Worm (Caenorhabditis elegans): Measurements from ENCODE around the gene jmjd-4.
A peak's percentile ranks its signal among the peaks of the same experiment; 100 is the strongest.

The jmjd-4 gene

DNA sequence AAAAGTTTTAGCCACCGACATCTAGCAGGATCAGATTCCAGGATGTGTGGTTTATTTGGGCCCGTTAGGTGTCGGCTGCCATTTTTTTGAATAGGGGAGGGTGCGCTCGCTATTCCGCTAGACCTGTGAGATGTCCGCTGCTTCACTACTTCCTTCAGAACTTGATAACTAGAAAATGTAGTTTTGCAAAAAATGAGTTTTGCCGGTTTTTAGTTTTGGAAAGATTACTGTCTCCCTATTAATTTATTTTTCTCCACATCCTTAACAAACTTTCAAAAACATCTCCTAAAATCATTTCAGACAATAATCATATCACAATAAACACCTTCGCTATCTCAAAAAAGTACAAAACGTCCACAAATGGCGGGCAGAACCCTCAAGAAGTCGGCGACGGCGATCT lies 39.0 kb downstream of the jmjd-4 start, which contains the start of gene vglu-2:
Gene vglu-2 (plus strand): TSS at position 301 of the 400 bp plus-strand sequence.
- TF ChIP-seq him-1 (tag; optimal IDR thresholded peaks at IDR 0.05) (no peak), dao-5 (tag; optimal IDR thresholded peaks at IDR 0.05) (no peak), W03F9.2 (tag; optimal IDR thresholded peaks at IDR 0.05) (no peak)

DNA sequence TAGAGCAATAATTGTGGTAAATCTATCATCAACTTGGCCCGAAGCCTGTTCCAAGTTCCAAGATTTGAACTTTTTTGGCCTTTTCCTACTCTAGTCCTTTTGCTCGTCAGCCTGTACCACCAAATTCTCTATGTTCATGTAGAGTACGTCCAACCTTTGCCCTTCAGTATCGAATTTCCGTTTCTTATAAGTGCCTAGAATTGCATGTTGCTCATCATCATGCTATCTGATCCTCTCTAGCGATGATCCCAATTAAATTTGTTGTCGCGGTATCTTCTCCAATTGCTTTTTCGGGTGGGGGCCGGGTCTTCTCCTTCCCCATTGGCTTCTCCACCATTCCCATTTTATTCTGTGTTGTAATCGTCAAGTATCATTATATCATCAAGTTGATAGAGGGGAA lies 39.9 kb downstream of the jmjd-4 start:
- TF ChIP-seq him-1 (tag; optimal IDR thresholded peaks at IDR 0.05), result no peak
- TF ChIP-seq W03F9.2 (tag; optimal IDR thresholded peaks at IDR 0.05), result no peak
- no peak for TF ChIP-seq dao-5 (tag; optimal IDR thresholded peaks at IDR 0.05)

DNA sequence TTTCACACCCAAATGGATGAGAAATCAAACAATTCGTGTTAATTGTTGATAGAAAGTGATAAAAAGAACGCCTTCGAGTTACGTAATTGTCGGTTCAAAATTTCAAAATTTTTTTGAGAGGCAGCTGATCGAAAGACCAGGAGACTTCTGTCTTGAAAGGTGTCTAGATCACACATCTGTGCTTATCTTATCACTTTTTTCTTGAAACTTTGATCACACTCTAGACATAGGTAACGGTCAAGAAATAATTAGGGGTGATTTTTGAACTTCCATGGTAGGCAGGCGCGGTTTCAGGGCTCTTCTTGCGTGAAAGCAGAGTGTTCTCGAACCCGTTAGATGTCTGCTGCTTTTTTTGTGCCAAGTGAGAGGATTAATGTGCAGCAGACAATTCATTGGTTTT lies 40.5 kb downstream of the jmjd-4 start:
- TF ChIP-seq W03F9.2 (tag; optimal IDR thresholded peaks at IDR 0.05), result no peak
- no peak for TF ChIP-seq dao-5 (tag; optimal IDR thresholded peaks at IDR 0.05)
- no peak for TF ChIP-seq him-1 (tag; optimal IDR thresholded peaks at IDR 0.05)

DNA sequence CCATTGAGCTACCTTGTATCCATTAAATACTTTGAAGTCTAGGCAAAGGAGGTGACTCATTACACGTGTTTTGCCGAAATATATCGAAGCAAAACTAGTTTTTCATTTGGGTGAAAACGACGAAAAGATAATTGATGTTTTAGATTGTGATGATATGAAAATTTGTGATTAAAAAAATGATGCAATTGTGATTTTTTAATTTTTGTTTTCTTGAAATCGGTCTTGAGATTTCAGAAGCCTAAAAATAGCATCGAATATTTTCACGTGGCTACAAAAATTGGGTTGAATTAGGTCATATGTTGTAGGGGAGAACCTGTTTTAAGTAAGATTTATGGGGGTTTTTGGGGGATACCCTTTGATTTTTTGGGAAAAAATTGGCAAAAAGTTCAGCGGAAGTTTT lies 43.3 kb downstream of the jmjd-4 start:
- no peak for TF ChIP-seq W03F9.2 (tag; optimal IDR thresholded peaks at IDR 0.05)
- TF ChIP-seq him-1 (tag; optimal IDR thresholded peaks at IDR 0.05), result no peak

DNA sequence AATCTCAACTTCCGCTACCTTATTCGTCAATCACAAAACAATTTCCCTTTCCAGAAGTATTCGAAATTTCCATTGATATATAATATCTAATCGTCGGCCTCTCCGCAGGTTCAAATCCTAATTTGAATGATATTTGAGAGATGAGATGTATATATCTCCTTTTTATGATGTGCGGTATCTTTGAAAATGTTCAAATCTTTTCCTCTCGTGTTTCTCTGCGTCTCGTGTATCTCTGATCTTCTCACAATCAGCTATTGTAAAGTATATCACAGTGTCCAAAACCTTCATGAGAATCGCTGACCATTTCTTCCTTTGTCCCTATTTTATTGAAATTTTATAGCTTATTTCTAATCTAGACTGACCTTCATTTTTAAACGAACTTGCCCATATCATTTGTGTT lies 44.0 kb downstream of the jmjd-4 start:
- TF ChIP-seq dao-5 (tag; optimal IDR thresholded peaks at IDR 0.05) (no peak), him-1 (tag; optimal IDR thresholded peaks at IDR 0.05) (no peak), W03F9.2 (tag; optimal IDR thresholded peaks at IDR 0.05) (no peak)

DNA sequence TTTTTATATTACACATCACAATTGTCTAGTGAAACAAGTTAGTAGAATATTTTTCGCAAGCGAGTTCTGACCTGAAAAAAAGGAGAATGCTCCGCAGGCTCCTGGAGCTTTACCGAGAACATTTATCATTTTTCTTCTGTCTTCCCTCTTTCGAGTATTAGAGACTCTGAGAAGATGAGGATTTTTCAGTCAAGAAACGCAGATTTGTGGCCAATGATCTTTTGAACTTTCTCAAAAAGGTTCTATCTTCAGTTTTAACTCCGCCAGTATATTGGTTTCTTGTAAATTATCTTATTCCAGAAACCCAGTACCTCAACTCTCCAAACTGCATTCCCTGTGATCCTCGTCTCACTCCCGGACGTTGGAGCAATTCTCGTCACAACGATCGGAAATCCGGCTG lies 48.2 kb downstream of the jmjd-4 start, which contains the start of gene K10G9.2:
Gene K10G9.2 (plus strand): TSS at position 301 of the 400 bp plus-strand sequence.
- no peak for TF ChIP-seq W03F9.2 (tag; optimal IDR thresholded peaks at IDR 0.05)
- TF ChIP-seq dao-5 (tag; optimal IDR thresholded peaks at IDR 0.05), result no peak
- TF ChIP-seq him-1 (tag; optimal IDR thresholded peaks at IDR 0.05), result no peak

DNA sequence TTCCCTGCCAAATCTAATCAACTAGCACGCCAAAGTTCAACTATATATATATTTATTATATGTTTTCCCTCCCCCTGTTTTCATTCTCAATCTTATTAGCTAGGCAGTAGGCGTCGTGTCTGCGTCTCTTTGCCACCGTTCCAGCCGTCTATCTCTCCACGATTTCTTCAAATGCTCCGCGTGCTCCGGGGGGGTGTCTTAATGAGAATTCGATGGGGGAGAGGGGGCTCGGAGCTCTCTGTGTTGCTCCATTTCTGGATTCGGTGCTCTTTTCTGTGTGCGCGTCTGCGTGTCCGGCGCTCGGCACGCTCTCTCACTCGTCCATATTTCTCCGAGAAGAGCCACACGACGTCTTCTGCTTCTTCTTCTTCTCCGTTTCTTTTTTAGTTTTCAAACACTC lies 49.6 kb downstream of the jmjd-4 start:
- TF ChIP-seq dao-5 (tag; optimal IDR thresholded peaks at IDR 0.05), result no peak
- peak; percentile 78 for TF ChIP-seq him-1 (tag; optimal IDR thresholded peaks at IDR 0.05)
- no peak for TF ChIP-seq W03F9.2 (tag; optimal IDR thresholded peaks at IDR 0.05)
